Worm (Caenorhabditis elegans): ENCODE measurements around the gene gex-2.

DNA sequence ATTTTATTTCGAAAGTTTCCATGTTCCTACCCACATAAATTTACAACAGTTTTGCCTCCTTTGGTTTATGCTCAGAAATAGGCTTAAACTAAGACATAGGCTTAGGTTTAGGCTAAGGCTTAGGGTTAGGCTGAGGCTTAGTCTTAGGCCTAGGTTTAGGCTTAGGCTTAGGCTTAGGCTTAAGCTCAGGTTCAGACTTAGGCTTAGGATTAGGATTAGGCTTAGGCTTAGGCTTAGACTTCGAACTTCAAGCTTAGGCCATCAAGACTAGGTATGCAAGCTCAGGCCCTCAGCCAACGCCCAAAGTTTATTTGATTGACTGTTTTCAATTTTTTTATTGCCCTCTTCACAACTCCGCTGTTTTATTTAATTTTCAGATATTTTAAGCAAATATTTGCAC, 26.7 kb upstream of the gex-2 start:
- TF ChIP-seq lin-13 (GFP tag; optimal IDR thresholded peaks at IDR 0.05) (no peak), unc-62 (GFP tag; optimal IDR thresholded peaks at IDR 0.05) (no peak), ceh-82 (tag; optimal IDR thresholded peaks at IDR 0.05) (no peak)
